Worm (Caenorhabditis elegans) whole organism, L2 larva: ENCODE results near the gene zig-6.

Experiments
- F13H6.1 ChIP-seq: sonication (generic microtip); optimal IDR thresholded peaks from 2 replicates; lab custom pipeline; 2016; ENCODE audit warnings: missing genetic modification characterization, missing compliant biosample characterization
- ZK546.5 ChIP-seq: sonication (generic microtip); optimal IDR thresholded peaks from 2 replicates; lab custom pipeline; 2017; ENCODE audit warnings: missing biosample characterization, missing genetic modification characterization
- ama-1 ChIP-seq: fragments of 150-350 bp; optimal IDR thresholded peaks from 2 replicates; lab custom pipeline; 2018; ENCODE audit warnings: inconsistent platforms
- egl-27 ChIP-seq: sonication (generic microtip); optimal IDR thresholded peaks from 3 replicates; lab custom pipeline; 2017; ENCODE audit warnings: missing biosample characterization, missing genetic modification reagents, missing genetic modification characterization
- elt-1 ChIP-seq: fragments of 150-350 bp; optimal IDR thresholded peaks from 2 replicates; lab custom pipeline; 2014; ENCODE audit warnings: missing biosample characterization, missing genetic modification characterization
- gmeb-1 ChIP-seq: fragments of 150-350 bp; optimal IDR thresholded peaks from 2 replicates; lab custom pipeline; 2014; ENCODE audit warnings: missing biosample characterization, missing genetic modification characterization
- lin-13 ChIP-seq: fragments of 150-350 bp; optimal IDR thresholded peaks from 2 replicates; lab custom pipeline; 2014; ENCODE audit warnings: missing biosample characterization, missing genetic modification reagents, missing genetic modification characterization
- nhr-11 ChIP-seq: fragments of 150-350 bp; optimal IDR thresholded peaks from 2 replicates; lab custom pipeline; 2014; ENCODE audit warnings: missing biosample characterization, missing genetic modification characterization
- nhr-237 ChIP-seq: fragments of 150-350 bp; optimal IDR thresholded peaks from 2 replicates; lab custom pipeline; 2014; ENCODE audit warnings: missing biosample characterization, missing genetic modification characterization
- nhr-25 ChIP-seq: fragments of 150-350 bp; sonication (generic microtip); optimal IDR thresholded peaks from 3 replicates; lab custom pipeline; 2014; ENCODE audit warnings: missing biosample characterization, missing genetic modification characterization
- skn-1 ChIP-seq: sonication (generic microtip); optimal IDR thresholded peaks from 2 replicates; lab custom pipeline; 2017; ENCODE audit warnings: missing biosample characterization, missing genetic modification characterization
- snpc-4 ChIP-seq: fragments of 150-350 bp; optimal IDR thresholded peaks from 2 replicates; lab custom pipeline; 2014; ENCODE audit warnings: missing biosample characterization, missing genetic modification characterization
- unc-39 ChIP-seq: fragments of 150-350 bp; optimal IDR thresholded peaks from 2 replicates; lab custom pipeline; 2014; ENCODE audit warnings: missing biosample characterization, missing genetic modification characterization
- unc-62 ChIP-seq: fragments of 150-350 bp; optimal IDR thresholded peaks from 2 replicates; lab custom pipeline; 2014; ENCODE audit warnings: missing biosample characterization, missing genetic modification reagents, missing genetic modification characterization

ce11 chrX:5226265-5226664, 37.4 kb upstream of the zig-6 start, which contains the start of gene H28G03.3:
- TF ChIP-seq unc-62 (GFP tag; lab: Kevin White, UChicago) (no peak), skn-1 (tag; lab: Kevin White, UChicago) (no peak), nhr-25 (tag; lab: Kevin White, UChicago) (no peak), nhr-11 (tag; lab: Kevin White, UChicago) (no peak), lin-13 (no peak), ZK546.5 (tag; lab: Kevin White, UChicago) (no peak), egl-27 (no peak), F13H6.1 (tag; lab: Kevin White, UChicago) (no peak), snpc-4 (tag; lab: Kevin White, UChicago) (no peak), elt-1 (no peak), gmeb-1 (no peak), nhr-237 (no peak), unc-39 (tag; lab: Kevin White, UChicago) (no peak), ama-1 (lab: Kevin White, UChicago) (no peak)
